Fruit fly (Drosophila melanogaster) whole organism, embryonic: ENCODE results near the gene Cpr92A.
A peak's percentile ranks its signal among the peaks of the same experiment; 100 is the strongest.

Experiments used
- C15 ChIP-seq: fragments of 200-800 bp; sonication (Bioruptor generic); IDR thresholded peaks from 3 replicates; pipeline ENCODE4 v1.3.6; 2022; ENCODE audit warnings: missing biosample characterization, missing genetic modification characterization
- CG10209 ChIP-seq: fragments of 200-800 bp; sonication (Bioruptor generic); optimal IDR thresholded peaks from 3 replicates; lab custom pipeline; 2017; ENCODE audit warnings: missing biosample characterization, mild to moderate bottlenecking, missing genetic modification characterization, missing genetic modification reagents
- CG10267 ChIP-seq: fragments of 200-800 bp; sonication (Bioruptor generic); optimal IDR thresholded peaks from 2 replicates; lab custom pipeline; 2018; ENCODE audit warnings: missing biosample characterization, mild to moderate bottlenecking, missing genetic modification characterization, moderate library complexity
- CG13424 ChIP-seq: fragments of 200-800 bp; sonication (Bioruptor generic); optimal IDR thresholded peaks from 2 replicates; lab custom pipeline; 2019; ENCODE audit warnings: missing biosample characterization, mild to moderate bottlenecking, missing genetic modification characterization, moderate library complexity
- CG13624 ChIP-seq: fragments of 200-800 bp; sonication (Bioruptor generic); optimal IDR thresholded peaks from 2 replicates; lab custom pipeline; 2016; ENCODE audit warnings: missing biosample characterization, missing genetic modification characterization
- CG13894 ChIP-seq: fragments of 200-800 bp; sonication (Bioruptor generic); optimal IDR thresholded peaks from 3 replicates; lab custom pipeline; 2018; ENCODE audit warnings: missing biosample characterization, mild to moderate bottlenecking, missing genetic modification characterization, moderate library complexity
- CG14014 ChIP-seq: fragments of 200-800 bp; sonication (Bioruptor generic); IDR thresholded peaks from 2 replicates; pipeline ENCODE4 v1.3.6; 2022; ENCODE audit warnings: missing biosample characterization, missing genetic modification characterization
- CG14710 ChIP-seq: fragments of 200-800 bp; sonication (Bioruptor generic); optimal IDR thresholded peaks from 3 replicates; lab custom pipeline; 2019; ENCODE audit warnings: missing biosample characterization, mild to moderate bottlenecking, missing genetic modification characterization, moderate library complexity
- CG15269 ChIP-seq: fragments of 200-800 bp; sonication (Bioruptor generic); optimal IDR thresholded peaks from 2 replicates; lab custom pipeline; 2018; ENCODE audit warnings: missing biosample characterization, mild to moderate bottlenecking, missing genetic modification characterization, moderate library complexity
- CG17328 ChIP-seq: fragments of 200-800 bp; sonication (Bioruptor generic); IDR thresholded peaks from 2 replicates; pipeline ENCODE4 v1.3.6; 2022; ENCODE audit warnings: missing biosample characterization, missing genetic modification characterization
- CG17802 ChIP-seq: fragments of 200-800 bp; sonication (Bioruptor generic); optimal IDR thresholded peaks from 2 replicates; lab custom pipeline; 2018; ENCODE audit warnings: missing biosample characterization, mild to moderate bottlenecking, missing genetic modification characterization, moderate library complexity
- CG17829 ChIP-seq: fragments of 200-800 bp; optimal IDR thresholded peaks from 2 replicates; lab custom pipeline; 2019; ENCODE audit warnings: missing biosample characterization, mild to moderate bottlenecking, missing genetic modification characterization, moderate library complexity
- CG2199 ChIP-seq: fragments of 200-800 bp; sonication (Bioruptor generic); IDR thresholded peaks from 3 replicates; pipeline ENCODE4 v1.3.6; 2022; ENCODE audit warnings: missing biosample characterization, missing genetic modification characterization
- CG2712 ChIP-seq: fragments of 200-800 bp; optimal IDR thresholded peaks from 3 replicates; lab custom pipeline; 2019; ENCODE audit warnings: missing biosample characterization, mild to moderate bottlenecking, missing genetic modification characterization, moderate library complexity
- CG2875 ChIP-seq: fragments of 200-800 bp; sonication (Bioruptor generic); optimal IDR thresholded peaks from 2 replicates; lab custom pipeline; 2017; ENCODE audit warnings: missing biosample characterization, mild to moderate bottlenecking, missing genetic modification characterization, missing genetic modification reagents
- CG30020 ChIP-seq: fragments of 200-800 bp; optimal IDR thresholded peaks from 2 replicates; lab custom pipeline; 2019; ENCODE audit warnings: missing biosample characterization, mild to moderate bottlenecking, missing genetic modification characterization, moderate library complexity
- CG30403 ChIP-seq: fragments of 200-800 bp; sonication (Bioruptor generic); optimal IDR thresholded peaks from 3 replicates; lab custom pipeline; 2016; ENCODE audit warnings: missing biosample characterization, missing genetic modification characterization
- CG31224 ChIP-seq: fragments of 200-800 bp; sonication (Bioruptor generic); IDR thresholded peaks from 2 replicates; pipeline ENCODE4 v1.3.6; 2022; ENCODE audit warnings: missing biosample characterization, missing genetic modification characterization
- CG34422 ChIP-seq: fragments of 200-800 bp; sonication (Bioruptor generic); IDR thresholded peaks from 3 replicates; pipeline ENCODE4 v1.3.6; 2022; ENCODE audit warnings: missing biosample characterization, missing genetic modification characterization
- CG4424 ChIP-seq: fragments of 200-800 bp; sonication (Bioruptor generic); optimal IDR thresholded peaks from 3 replicates; lab custom pipeline; 2016; ENCODE audit warnings: missing biosample characterization, missing genetic modification characterization
- CG5245 ChIP-seq: fragments of 200-800 bp; sonication (Bioruptor generic); optimal IDR thresholded peaks from 3 replicates; lab custom pipeline; 2016; ENCODE audit warnings: missing biosample characterization, missing genetic modification characterization
- CG7556 ChIP-seq: fragments of 200-800 bp; sonication (Bioruptor generic); optimal IDR thresholded peaks from 2 replicates; lab custom pipeline; 2017; ENCODE audit warnings: missing biosample characterization, mild to moderate bottlenecking, missing genetic modification characterization
- D ChIP-seq, 2 experiments: fragments of 200-800 bp in 1 of 2; fragments of >200 bp in 1 of 2; sonication (Bioruptor generic) in 1 of 2; optimal IDR thresholded peaks; 2 replicates in 1 of 2; 3 replicates in 1 of 2; lab custom pipeline; 2017; ENCODE audit warnings: mild to moderate bottlenecking in 1 of 2, missing biosample characterization in 1 of 2, missing genetic modification characterization in 1 of 2, missing genetic modification reagents in 1 of 2
- Dad ChIP-seq: fragments of 200-800 bp; sonication (Bioruptor generic); optimal IDR thresholded peaks from 3 replicates; lab custom pipeline; 2016; ENCODE audit warnings: missing biosample characterization, missing genetic modification characterization
- Doc3 ChIP-seq: fragments of 200-800 bp; sonication (Bioruptor generic); IDR thresholded peaks from 3 replicates; pipeline ENCODE4 v1.3.6; 2022; ENCODE audit warnings: missing biosample characterization, missing genetic modification characterization; ENCODE audit not compliant: partially characterized antibody
- Ets97D ChIP-seq: fragments of 200-800 bp; sonication (Bioruptor generic); optimal IDR thresholded peaks from 3 replicates; lab custom pipeline; 2016; ENCODE audit warnings: missing biosample characterization, missing genetic modification characterization
- Fer1 ChIP-seq: fragments of 200-800 bp; sonication (Bioruptor generic); optimal IDR thresholded peaks from 2 replicates; lab custom pipeline; 2017; ENCODE audit warnings: missing biosample characterization, mild to moderate bottlenecking, missing genetic modification characterization
- HLH54F ChIP-seq: fragments of 200-800 bp; sonication (Bioruptor generic); optimal IDR thresholded peaks from 3 replicates; lab custom pipeline; 2016; ENCODE audit warnings: missing biosample characterization, missing genetic modification characterization
- Jarid2 ChIP-seq: fragments of 200-800 bp; sonication (Bioruptor generic); optimal IDR thresholded peaks from 3 replicates; lab custom pipeline; 2017; ENCODE audit warnings: mild to moderate bottlenecking, missing biosample characterization, missing genetic modification reagents, missing genetic modification characterization
- Nf-YA ChIP-seq: fragments of 200-800 bp; sonication (Bioruptor generic); IDR thresholded peaks from 2 replicates; pipeline ENCODE4 v1.3.6; 2022; ENCODE audit warnings: missing biosample characterization, missing genetic modification characterization
- Sin3A ChIP-seq: fragments of >200 bp; optimal IDR thresholded peaks from 2 replicates; lab custom pipeline; 2018
- Vsx1 ChIP-seq: fragments of 200-800 bp; sonication (Bioruptor generic); optimal IDR thresholded peaks from 2 replicates; lab custom pipeline; 2017; ENCODE audit warnings: missing biosample characterization, mild to moderate bottlenecking, missing genetic modification characterization, missing genetic modification reagents
- ac ChIP-seq: fragments of 200-800 bp; sonication (Bioruptor generic); optimal IDR thresholded peaks from 3 replicates; lab custom pipeline; 2017; ENCODE audit warnings: missing biosample characterization, mild to moderate bottlenecking, missing genetic modification characterization
- bcd ChIP-seq: fragments of 200-800 bp; sonication (Bioruptor generic); optimal IDR thresholded peaks from 2 replicates; lab custom pipeline; 2017; ENCODE audit warnings: missing biosample characterization, mild to moderate bottlenecking, missing genetic modification characterization
- bowl ChIP-seq: fragments of 200-800 bp; sonication (Bioruptor generic); IDR thresholded peaks from 2 replicates; pipeline ENCODE4 v1.3.6; 2022; ENCODE audit warnings: missing biosample characterization, missing genetic modification characterization
- cato ChIP-seq: fragments of 200-800 bp; sonication (Bioruptor generic); optimal IDR thresholded peaks from 2 replicates; lab custom pipeline; 2016; ENCODE audit warnings: missing biosample characterization, missing genetic modification characterization, borderline replicate concordance
- crc ChIP-seq: fragments of 200-800 bp; sonication (Bioruptor generic); optimal IDR thresholded peaks from 2 replicates; lab custom pipeline; 2016; ENCODE audit warnings: missing biosample characterization, missing genetic modification characterization
- dan ChIP-seq: fragments of 200-800 bp; sonication (Bioruptor generic); IDR thresholded peaks from 2 replicates; pipeline ENCODE4 v1.3.6; 2022; ENCODE audit warnings: missing biosample characterization, missing genetic modification characterization
- ems ChIP-seq: fragments of 200-800 bp; sonication (Bioruptor generic); optimal IDR thresholded peaks from 3 replicates; lab custom pipeline; 2016; ENCODE audit warnings: missing biosample characterization, missing genetic modification characterization
- fd64A ChIP-seq: fragments of 200-800 bp; sonication (Bioruptor generic); optimal IDR thresholded peaks from 3 replicates; lab custom pipeline; 2018; ENCODE audit warnings: missing biosample characterization, mild to moderate bottlenecking, missing genetic modification characterization
- ftz-f1 ChIP-seq: fragments of 200-800 bp; sonication (Bioruptor generic); optimal IDR thresholded peaks from 2 replicates; lab custom pipeline; 2016; ENCODE audit warnings: missing biosample characterization, missing genetic modification characterization
- hb ChIP-seq: fragments of 200-800 bp; sonication (Bioruptor generic); IDR thresholded peaks from 3 replicates; pipeline ENCODE4 v1.3.6; 2022; ENCODE audit warnings: missing biosample characterization, missing genetic modification characterization; ENCODE audit not compliant: partially characterized antibody
- hkb ChIP-seq, 2 experiments: fragments of 200-800 bp in 1 of 2; fragments of >200 bp in 1 of 2; sonication (Bioruptor generic) in 1 of 2; IDR thresholded peaks in 1 of 2; optimal IDR thresholded peaks in 1 of 2; 2 replicates each; pipeline versions ENCODE4 v1.3.6 to Lab custom; 2017 to 2022; ENCODE audit warnings: missing biosample characterization in 1 of 2, missing genetic modification characterization in 1 of 2
- mam ChIP-seq: fragments of 200-800 bp; sonication (Bioruptor generic); optimal IDR thresholded peaks from 3 replicates; lab custom pipeline; 2016; ENCODE audit warnings: missing biosample characterization, missing genetic modification characterization
- onecut ChIP-seq: fragments of 200-800 bp; sonication (Bioruptor generic); IDR thresholded peaks from 2 replicates; pipeline ENCODE4 v1.3.6; 2022; ENCODE audit warnings: missing biosample characterization, missing genetic modification characterization
- pfk ChIP-seq: fragments of 200-800 bp; sonication (Bioruptor generic); optimal IDR thresholded peaks from 2 replicates; lab custom pipeline; 2018; ENCODE audit warnings: missing biosample characterization, mild to moderate bottlenecking, missing genetic modification characterization, moderate library complexity
- pnt ChIP-seq: fragments of 200-800 bp; sonication (Bioruptor generic); optimal IDR thresholded peaks from 3 replicates; lab custom pipeline; 2016; ENCODE audit warnings: missing biosample characterization, missing genetic modification characterization
- run ChIP-seq: fragments of 200-800 bp; sonication (Bioruptor generic); optimal IDR thresholded peaks from 3 replicates; lab custom pipeline; 2018; ENCODE audit warnings: missing biosample characterization, mild to moderate bottlenecking, missing genetic modification characterization
- vfl ChIP-seq: fragments of 200-800 bp; sonication (Bioruptor generic); optimal IDR thresholded peaks from 2 replicates; lab custom pipeline; 2016; ENCODE audit warnings: missing biosample characterization, missing genetic modification characterization
- yki ChIP-seq: fragments of >200 bp; optimal IDR thresholded peaks from 3 replicates; lab custom pipeline; 2018

Gene Cpr92A

DNA sequence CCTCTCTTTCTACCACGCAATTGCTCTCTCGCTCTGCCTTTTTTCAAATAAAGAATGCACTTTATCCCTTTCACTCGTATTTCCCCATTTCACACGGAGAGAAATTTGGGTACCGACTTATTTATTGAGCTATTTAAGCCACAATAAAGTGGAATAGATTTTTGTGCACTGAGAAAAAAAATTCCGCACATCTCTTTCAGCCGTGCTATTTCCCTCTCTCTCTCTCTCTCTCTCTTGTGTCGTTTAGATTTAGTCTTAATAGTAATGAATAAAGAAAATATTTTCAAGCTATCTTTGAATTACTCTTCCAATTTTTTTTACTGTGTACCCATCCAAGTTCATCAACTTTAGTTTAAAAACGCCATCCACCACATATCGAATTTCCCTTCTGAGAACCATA lies 24.9 kb upstream of the Cpr92A start (continued):
- TF ChIP-seq CG2875 (GFP tag; lab: Kevin White, UChicago) (peak; percentile 48), Doc3 (GFP tag; lab: Robert Waterston, UW) (no peak), yki (lab: Kevin White, UChicago) (no peak), CG34422 (GFP tag; lab: Robert Waterston, UW) (peak; percentile 74; the same call in 2 of the 3 replicates), fd64A (GFP tag; lab: Kevin White, UChicago) (no peak), Vsx1 (GFP tag; lab: Kevin White, UChicago) (peak; percentile 44), hkb (optimal IDR thresholded peaks at IDR 0.05; lab: Kevin White, UChicago) (no peak), hkb (GFP tag; IDR thresholded peaks at IDR 0.05; lab: Robert Waterston, UW) (peak; percentile 80), CG14014 (peak; percentile 68), mam (GFP tag; lab: Kevin White, UChicago) (peak; percentile 56), bcd (GFP tag; lab: Kevin White, UChicago) (peak; percentile 48), ftz-f1 (GFP tag; lab: Kevin White, UChicago) (no peak), onecut (GFP tag; lab: Robert Waterston, UW) (peak; percentile 20; the same call in 1 of the 2 replicates), pfk (GFP tag; lab: Kevin White, UChicago) (no peak), hb (GFP tag; lab: Robert Waterston, UW) (no peak), CG30020 (tag; lab: Kevin White, UChicago) (no peak), Fer1 (GFP tag; lab: Kevin White, UChicago) (peak; percentile 15), CG17802 (tag; lab: Kevin White, UChicago) (no peak), bowl (GFP tag; lab: Robert Waterston, UW) (no peak), CG13624 (GFP tag; lab: Kevin White, UChicago) (peak; percentile 56), vfl (GFP tag; lab: Kevin White, UChicago) (no peak), run (no peak), HLH54F (GFP tag; lab: Kevin White, UChicago) (peak; percentile 60), CG17829 (peak; percentile 40), CG2712 (tag; lab: Kevin White, UChicago) (peak; percentile 64), CG15269 (tag; lab: Kevin White, UChicago) (peak; percentile 55), CG5245 (peak; percentile 45), Nf-YA (GFP tag; lab: Robert Waterston, UW) (0 out of 2 replicates have a peak, but pooled peaks have one; percentile 36), Sin3A (lab: Kevin White, UChicago) (no peak), CG31224 (0 out of 2 replicates have a peak, but pooled peaks have one; percentile 36), CG10267 (peak; percentile 33), CG14710 (tag; lab: Kevin White, UChicago) (peak; percentile 25), crc (GFP tag; lab: Kevin White, UChicago) (peak; percentile 13), Ets97D (GFP tag; lab: Kevin White, UChicago) (peak; percentile 36), CG10209 (GFP tag; lab: Kevin White, UChicago) (peak; percentile 34), ac (GFP tag; lab: Kevin White, UChicago) (no peak), CG2199 (GFP tag; lab: Robert Waterston, UW) (no peak), dan (GFP tag; lab: Robert Waterston, UW) (no peak), CG17328 (GFP tag; lab: Robert Waterston, UW) (peak; percentile 57; the same call in 1 of the 2 replicates), CG13894 (no peak), CG13424 (peak; percentile 34), CG4424 (GFP tag; lab: Kevin White, UChicago) (peak; percentile 69), CG30403 (GFP tag; lab: Kevin White, UChicago) (peak; percentile 62), ems (GFP tag; lab: Kevin White, UChicago) (peak; percentile 61), D (optimal IDR thresholded peaks at IDR 0.05; lab: Kevin White, UChicago) (no peak), D (GFP tag; optimal IDR thresholded peaks at IDR 0.05; lab: Kevin White, UChicago) (peak; percentile 31), pnt (GFP tag; lab: Kevin White, UChicago) (peak; percentile 57), C15 (GFP tag; lab: Robert Waterston, UW) (0 out of 3 replicates have a peak, but pooled peaks have one; percentile 51), CG7556 (GFP tag; lab: Kevin White, UChicago) (peak; percentile 21), Dad (peak; percentile 17), cato (GFP tag; lab: Kevin White, UChicago) (peak; percentile 32), Jarid2 (GFP tag; lab: Kevin White, UChicago) (no peak)
